Worm (Caenorhabditis elegans) whole organism, L4/young adult: ENCODE results near the gene C52B9.10.

Experiments
- W03F9.2 ChIP-seq: fragments of 150-350 bp; optimal IDR thresholded peaks from 2 replicates; lab custom pipeline; 2014; ENCODE audit warnings: missing biosample characterization, missing genetic modification characterization
- dao-5 ChIP-seq: sonication (generic microtip); optimal IDR thresholded peaks from 2 replicates; lab custom pipeline; 2016; ENCODE audit warnings: missing genotype, missing genetic modification characterization, moderate library complexity, missing compliant biosample characterization
- him-1 ChIP-seq: sonication (generic microtip); optimal IDR thresholded peaks from 2 replicates; lab custom pipeline; 2016; ENCODE audit warnings: missing genotype, missing genetic modification reagents, missing genetic modification characterization, missing compliant biosample characterization

ce11 chrX:4289805-4290204, 16.1 kb downstream of the C52B9.10 start:
- TF ChIP-seq him-1 (tag; lab: Kevin White, UChicago) (no peak), W03F9.2 (tag; lab: Kevin White, UChicago) (no peak), dao-5 (tag; lab: Kevin White, UChicago) (no peak)
